Fruit fly (Drosophila melanogaster) S2 (cell line): ENCODE results near the gene CG9135.

Source experiments
- CG8478 ChIP-seq: fragments of >200 bp; optimal IDR thresholded peaks from 2 replicates; lab custom pipeline; 2018
- CTCF ChIP-seq, 2 experiments: fragments of >200 bp; optimal IDR thresholded peaks; 2 replicates each; lab custom pipeline; 2018

DNA sequence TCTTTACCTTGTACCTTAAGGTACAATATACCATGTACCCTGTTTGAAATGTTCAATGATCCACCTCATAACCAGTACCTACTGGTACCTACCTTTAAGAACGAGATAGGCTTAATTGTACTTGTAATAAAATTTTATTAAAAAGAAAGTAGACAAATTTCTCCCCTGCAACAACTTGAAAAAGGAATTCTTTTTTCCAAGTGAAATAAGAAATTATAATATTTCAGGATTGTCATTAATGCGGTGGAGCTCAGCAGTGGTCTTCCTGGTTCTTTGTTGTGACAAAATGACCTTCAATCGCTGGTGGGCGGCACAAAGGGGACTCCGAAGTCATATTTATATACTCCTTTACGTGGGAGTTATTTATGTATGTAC, 48.7 kb downstream of the CG9135 start:
- no peak for TF ChIP-seq CG8478
- TF ChIP-seq CTCF (optimal IDR thresholded peaks at IDR 0.05; lab: Kevin White, UChicago), result no peak
